Fruit fly (Drosophila melanogaster) whole organism: ENCODE results near the gene Ype.

Experiments used
- CG8478 ChIP-seq: fragments of >200 bp; optimal IDR thresholded peaks from 2 replicates; lab custom pipeline; 2018; ENCODE audit warnings: inconsistent platforms
- Dll ChIP-seq: fragments of >200 bp; optimal IDR thresholded peaks from 2 replicates; lab custom pipeline; 2017
- EcR ChIP-seq, 2 experiments: fragments of >200 bp; optimal IDR thresholded peaks; 2 replicates each; lab custom pipeline; 2017; ENCODE audit warnings: missing biosample characterization in 2 of 2, missing genetic modification characterization in 2 of 2, missing genetic modification reagents in 2 of 2
- pan ChIP-seq: fragments of >200 bp; optimal IDR thresholded peaks from 2 replicates; lab custom pipeline; 2017
- psq ChIP-seq: fragments of >200 bp; optimal IDR thresholded peaks from 2 replicates; lab custom pipeline; 2017
- usp ChIP-seq: fragments of >200 bp; optimal IDR thresholded peaks from 2 replicates; lab custom pipeline; 2017; ENCODE audit warnings: missing biosample characterization, missing genetic modification characterization, mixed read lengths

The Ype gene

DNA sequence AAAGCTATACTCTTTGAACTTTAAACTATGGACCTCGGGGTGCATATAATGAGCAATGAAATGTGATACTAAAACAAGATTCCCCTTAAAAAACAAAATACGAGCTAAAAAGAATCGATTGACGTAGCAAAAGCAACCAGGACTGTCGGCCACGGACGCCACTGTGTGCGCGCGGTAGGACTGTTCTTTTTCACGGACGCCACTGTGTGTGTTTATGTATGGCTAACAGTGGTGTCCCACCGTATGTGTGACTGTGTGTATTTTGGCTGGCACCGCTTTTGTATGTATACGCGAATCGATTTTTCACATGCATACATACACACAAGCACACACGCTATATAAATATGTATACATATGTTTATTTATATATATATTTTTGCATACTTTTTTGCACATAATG lies 3.4 kb downstream of the Ype start:
- TF ChIP-seq Dll: no peak
- TF ChIP-seq CG8478 (lab: Kevin White, UChicago): no peak
- TF ChIP-seq pan: no peak
- no peak for TF ChIP-seq psq (lab: Kevin White, UChicago)
- no peak for TF ChIP-seq EcR (GFP tag; optimal IDR thresholded peaks at IDR 0.05; lab: Kevin White, UChicago)
- TF ChIP-seq usp (GFP tag; lab: Kevin White, UChicago): no peak

DNA sequence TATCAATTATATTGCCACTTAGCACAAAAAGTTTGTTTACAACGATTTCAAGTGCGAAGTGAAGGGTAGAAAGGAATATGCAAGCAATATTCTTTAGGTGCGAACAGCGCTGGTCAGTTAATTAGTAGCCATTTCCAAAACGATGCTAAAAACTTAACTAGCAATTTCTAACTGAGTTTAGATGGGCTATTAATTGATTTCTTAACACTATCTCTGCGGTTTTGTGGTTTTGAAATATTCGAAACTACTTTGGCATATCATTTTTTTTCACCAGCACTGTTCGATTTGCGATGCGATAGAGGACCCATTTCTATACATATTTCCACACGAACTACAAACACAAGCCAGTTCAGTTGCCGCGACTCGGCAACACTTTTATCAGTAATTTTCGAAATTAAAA lies 10.7 kb downstream of the Ype start:
- TF ChIP-seq usp (GFP tag; lab: Kevin White, UChicago) (no peak), pan (no peak), Dll (no peak), CG8478 (lab: Kevin White, UChicago) (no peak), psq (lab: Kevin White, UChicago) (no peak), EcR (GFP tag; optimal IDR thresholded peaks at IDR 0.05; lab: Kevin White, UChicago) (no peak)

DNA sequence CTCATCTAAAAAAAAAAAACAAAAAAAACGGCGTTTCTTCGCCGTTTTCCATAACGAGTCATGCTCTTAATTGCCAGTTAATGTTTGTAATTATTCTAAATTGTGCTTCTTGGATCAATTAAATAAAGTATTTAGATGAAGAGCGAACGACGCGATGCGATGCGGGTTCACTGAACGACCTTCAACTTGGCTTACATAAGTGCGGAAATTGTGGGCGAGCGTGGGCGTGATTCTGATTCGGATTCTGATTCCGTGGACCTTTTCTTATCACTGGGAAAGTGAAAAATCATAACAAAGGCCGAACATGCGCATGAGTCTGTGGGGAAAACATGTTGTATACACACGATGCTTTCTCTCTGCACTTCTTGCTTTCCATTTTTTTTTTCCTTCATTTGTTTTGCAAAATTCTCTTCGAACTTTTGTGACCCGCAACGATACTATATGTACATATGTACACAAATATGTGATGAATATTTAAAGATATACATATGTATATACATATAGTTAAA lies 11.7 kb downstream of the Ype start:
- TF ChIP-seq psq (lab: Kevin White, UChicago) (no peak), Dll (no peak), EcR (GFP tag; optimal IDR thresholded peaks at IDR 0.05; lab: Kevin White, UChicago) (no peak), pan (no peak), CG8478 (lab: Kevin White, UChicago) (no peak), usp (GFP tag; lab: Kevin White, UChicago) (no peak)

DNA sequence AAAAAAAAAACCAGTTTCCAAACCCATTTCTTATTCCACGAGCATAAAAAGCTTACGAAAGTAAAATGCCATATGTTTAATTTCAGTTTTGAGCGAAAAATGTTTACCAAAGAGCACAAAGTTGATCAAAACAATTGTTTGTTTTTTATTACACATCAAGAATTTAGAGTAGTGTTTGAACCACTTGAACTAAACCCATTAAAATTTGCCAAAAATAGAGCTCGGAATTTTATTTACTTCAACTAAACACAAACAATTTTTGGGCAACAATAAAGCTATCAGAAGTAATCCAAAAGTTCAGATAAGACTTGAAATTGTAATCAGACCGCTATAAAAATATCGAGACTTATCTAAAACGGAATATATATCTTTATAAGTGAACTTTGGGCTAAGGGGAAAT lies 12.2 kb downstream of the Ype start:
- no peak for TF ChIP-seq EcR (GFP tag; optimal IDR thresholded peaks at IDR 0.05; lab: Kevin White, UChicago)

DNA sequence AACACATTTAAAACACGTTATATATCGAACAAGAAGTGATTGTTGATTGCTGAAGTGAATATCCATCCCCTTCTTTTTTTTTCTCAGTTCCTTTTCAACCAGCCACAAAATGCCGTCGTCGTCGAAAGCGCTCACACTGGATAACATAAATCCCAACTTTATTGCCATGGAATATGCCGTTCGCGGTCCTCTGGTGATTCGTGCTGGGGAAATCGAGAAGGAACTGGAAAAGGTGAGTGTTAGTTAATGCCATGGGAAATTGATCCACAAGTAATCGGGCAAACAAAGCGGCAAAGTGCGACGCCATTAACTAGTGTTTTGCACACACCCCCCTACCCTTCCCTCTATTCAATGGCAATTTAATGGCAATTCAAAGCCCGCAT lies 13.1 kb downstream of the Ype start:
- no peak for TF ChIP-seq Dll
- TF ChIP-seq CG8478 (lab: Kevin White, UChicago): no peak
- no peak for TF ChIP-seq pan
- no peak for TF ChIP-seq usp (GFP tag; lab: Kevin White, UChicago)
- no peak for TF ChIP-seq psq (lab: Kevin White, UChicago)
- TF ChIP-seq EcR (GFP tag; optimal IDR thresholded peaks at IDR 0.05; lab: Kevin White, UChicago): no peak

DNA sequence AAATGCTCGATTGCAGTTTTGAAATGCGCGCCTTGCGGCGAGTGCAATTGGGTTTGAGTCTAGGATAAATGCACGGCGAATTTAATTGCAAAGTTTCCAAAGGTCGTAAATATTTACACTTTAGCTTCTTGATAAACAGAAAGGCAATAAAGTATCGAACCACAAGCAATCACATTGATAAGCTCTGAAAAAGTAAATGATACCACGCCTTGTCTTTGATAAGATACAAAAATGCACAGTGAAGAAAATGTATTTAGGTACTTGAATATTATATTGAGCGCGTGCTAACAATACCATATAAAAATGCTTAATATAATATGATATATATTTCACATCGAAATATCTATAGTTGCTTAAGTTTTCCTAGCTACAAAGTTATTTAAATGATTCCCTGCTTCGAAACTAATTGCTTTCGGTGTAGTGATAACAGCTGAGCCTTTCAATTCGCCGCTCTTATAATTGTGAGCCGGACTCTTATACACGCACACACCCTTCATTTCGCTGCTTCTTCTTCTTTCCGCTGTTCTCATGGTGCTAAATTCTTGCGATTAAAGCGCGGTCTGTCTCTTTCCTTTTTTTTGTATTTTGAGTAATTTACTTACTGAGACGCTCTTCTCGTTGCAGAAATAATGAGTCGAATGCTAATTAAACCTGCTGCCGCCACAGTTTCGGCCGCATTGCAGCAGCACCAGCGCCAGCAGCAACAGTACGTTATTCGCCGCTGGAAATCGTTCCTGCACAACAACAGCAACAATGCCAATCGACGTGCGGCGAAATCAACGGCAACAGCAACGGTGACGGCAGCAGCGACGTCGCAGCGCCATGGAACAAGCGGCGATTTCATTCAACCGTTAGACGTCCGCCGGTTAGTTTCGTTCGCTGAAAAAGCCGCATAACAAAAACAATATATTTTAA lies 13.7 kb downstream of the Ype start:
- TF ChIP-seq Dll: no peak
- TF ChIP-seq pan: no peak
- no peak for TF ChIP-seq psq (lab: Kevin White, UChicago)
- TF ChIP-seq CG8478 (lab: Kevin White, UChicago): no peak
- no peak for TF ChIP-seq usp (GFP tag; lab: Kevin White, UChicago)
- no peak for TF ChIP-seq EcR (GFP tag; optimal IDR thresholded peaks at IDR 0.05; lab: Kevin White, UChicago)

DNA sequence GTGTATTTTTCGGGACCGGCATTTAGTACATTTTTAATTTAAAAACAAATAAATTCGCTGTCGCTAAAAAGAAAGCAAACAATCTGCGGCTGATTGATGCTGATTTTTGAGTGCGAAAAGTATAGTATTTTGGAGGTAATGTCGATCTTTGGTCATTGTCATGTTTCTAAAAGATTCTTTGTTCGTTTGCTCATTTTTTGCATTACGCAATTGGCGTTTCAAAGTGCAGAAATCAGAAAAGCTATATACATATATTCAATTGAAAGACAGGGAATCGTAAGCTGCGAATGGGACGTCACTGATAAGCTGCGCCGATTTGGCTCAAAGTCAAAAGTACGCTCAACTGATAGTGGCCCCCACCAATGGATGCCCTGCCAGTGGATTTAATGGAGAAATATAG lies 14.7 kb downstream of the Ype start:
- TF ChIP-seq Dll: no peak
- no peak for TF ChIP-seq usp (GFP tag; lab: Kevin White, UChicago)
- no peak for TF ChIP-seq EcR (GFP tag; optimal IDR thresholded peaks at IDR 0.05; lab: Kevin White, UChicago)
- no peak for TF ChIP-seq CG8478 (lab: Kevin White, UChicago)
- no peak for TF ChIP-seq psq (lab: Kevin White, UChicago)
- no peak for TF ChIP-seq pan

DNA sequence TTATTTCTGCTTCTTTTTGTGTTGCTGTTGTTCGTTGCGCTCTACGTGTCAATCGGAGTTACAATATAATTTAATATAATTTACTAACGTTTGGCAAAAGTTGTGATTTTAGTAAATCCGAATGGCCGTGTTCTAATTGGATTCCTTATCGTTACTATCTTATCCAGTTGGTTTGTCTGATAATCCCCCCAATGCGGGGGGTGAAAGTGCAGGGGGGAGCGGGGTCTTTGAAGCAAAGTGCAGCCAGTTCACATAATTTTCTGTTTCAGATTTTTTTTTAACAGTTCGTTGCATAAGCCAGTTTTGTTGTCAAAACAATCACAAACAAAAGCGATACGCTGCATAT lies 15.5 kb downstream of the Ype start:
- TF ChIP-seq Dll (no peak), psq (lab: Kevin White, UChicago) (no peak), CG8478 (lab: Kevin White, UChicago) (no peak), pan (no peak), usp (GFP tag; lab: Kevin White, UChicago) (no peak), EcR (GFP tag; optimal IDR thresholded peaks at IDR 0.05; lab: Kevin White, UChicago) (no peak)

DNA sequence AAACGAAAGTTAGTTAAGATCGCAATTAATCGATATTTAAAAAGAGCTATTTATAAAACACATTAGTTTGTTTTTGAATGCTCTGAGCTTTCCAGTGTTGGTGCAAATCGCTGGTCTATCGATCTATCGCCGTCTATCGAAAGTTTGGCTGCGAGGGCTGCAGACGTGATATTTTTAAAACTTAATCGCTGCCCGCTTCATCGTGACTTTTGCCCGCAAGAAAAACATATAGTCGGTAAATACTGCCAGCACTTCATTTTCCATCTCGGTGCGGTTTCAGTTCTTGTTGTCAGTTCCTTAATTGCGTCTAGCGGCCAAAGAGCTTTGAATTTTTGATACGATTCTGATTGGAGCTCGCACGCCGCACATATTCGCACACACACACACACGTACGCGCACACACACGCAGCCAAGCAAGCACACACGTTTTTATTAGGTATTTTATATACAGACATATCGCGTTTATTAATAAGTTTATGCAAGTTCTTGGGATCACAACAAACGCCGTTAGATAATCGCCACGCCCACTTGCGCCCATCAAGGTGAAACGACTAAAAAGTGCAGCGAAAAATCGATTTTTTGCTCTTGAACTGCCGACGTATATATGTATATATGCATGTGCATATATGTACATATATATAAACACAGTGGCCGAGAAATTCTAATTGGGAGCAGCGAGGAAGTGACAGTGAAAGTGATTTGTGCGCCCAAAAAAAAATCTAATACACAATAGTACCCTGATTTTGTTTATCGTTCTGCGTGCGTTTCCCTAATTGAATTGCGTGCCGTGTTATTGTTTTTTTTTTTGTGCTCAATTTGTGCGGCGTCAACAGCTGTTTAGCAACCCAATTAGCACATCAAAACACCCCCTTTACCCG lies 16.2 kb downstream of the Ype start:
- TF ChIP-seq usp (GFP tag; lab: Kevin White, UChicago) (no peak), psq (lab: Kevin White, UChicago) (no peak), EcR (GFP tag; optimal IDR thresholded peaks at IDR 0.05; lab: Kevin White, UChicago) (no peak), pan (no peak), Dll (no peak), CG8478 (lab: Kevin White, UChicago) (no peak)

DNA sequence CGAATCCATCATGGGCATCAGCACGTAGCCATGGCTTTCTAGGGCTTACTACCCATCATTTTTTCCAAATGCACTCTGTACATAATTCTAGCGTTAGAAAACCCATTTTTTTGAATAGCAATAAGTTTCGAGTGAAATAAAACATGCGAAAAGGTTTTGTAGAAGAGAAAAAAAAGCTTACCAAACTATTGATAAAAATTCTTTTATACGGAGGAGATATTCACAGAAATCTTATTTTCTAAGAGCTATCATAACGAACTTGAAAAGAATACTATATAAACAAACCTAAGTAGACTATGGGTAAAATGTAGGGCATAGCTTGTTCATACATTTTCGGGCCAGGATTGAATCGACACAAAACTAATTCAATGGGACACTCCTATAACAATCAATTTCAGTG lies 16.9 kb downstream of the Ype start, which contains the start of gene CG1640:
TSS of gene CG1640 (plus strand) at position 301 of the 400 bp plus-strand sequence.
- TF ChIP-seq psq (lab: Kevin White, UChicago): no peak

DNA sequence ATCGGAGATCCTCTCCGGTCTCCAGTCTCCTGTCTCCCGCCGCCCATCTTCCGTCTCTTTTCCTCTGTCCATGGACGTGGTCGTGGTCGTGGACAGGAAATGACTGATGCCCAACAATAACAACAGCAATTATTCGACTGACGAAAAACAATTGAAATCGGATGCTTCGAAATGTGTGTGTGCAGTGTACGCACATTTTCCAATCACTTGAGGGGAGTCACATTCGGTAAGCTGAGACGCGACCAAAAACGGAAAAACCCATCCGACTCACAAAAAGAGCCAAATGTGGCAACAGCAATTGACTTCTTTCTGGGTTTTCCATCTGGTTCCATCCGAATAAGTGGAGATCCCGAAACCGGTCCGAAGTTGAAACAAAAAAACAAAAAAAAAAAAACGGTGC lies 17.8 kb downstream of the Ype start:
- TF ChIP-seq Dll (no peak), usp (GFP tag; lab: Kevin White, UChicago) (no peak), pan (no peak), EcR (GFP tag; optimal IDR thresholded peaks at IDR 0.05; lab: Kevin White, UChicago) (no peak), CG8478 (lab: Kevin White, UChicago) (no peak), psq (lab: Kevin White, UChicago) (no peak)

DNA sequence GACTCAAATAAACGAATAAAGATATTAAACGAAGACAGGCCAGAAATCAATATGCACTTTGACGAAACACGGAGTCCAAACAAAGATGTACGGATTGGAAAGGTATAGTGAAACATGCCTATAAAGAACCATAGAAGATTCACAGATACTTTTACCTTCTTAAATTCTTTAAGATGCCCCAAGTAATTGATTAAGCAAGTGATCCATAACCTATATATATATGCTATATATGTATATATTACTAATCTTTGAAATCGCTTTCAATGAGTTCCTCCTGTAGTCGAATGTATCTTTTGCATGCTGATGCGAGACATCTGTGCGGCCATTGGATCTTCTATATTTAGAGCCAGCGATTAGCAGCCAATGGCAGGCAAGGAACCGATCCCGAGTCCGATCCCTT lies 19.1 kb downstream of the Ype start, which contains the start of gene dmrt11E:
TSS of gene dmrt11E (plus strand) at position 43 of the 400 bp plus-strand sequence.
- TF ChIP-seq pan (no peak), Dll (no peak), usp (GFP tag; lab: Kevin White, UChicago) (no peak), psq (lab: Kevin White, UChicago) (no peak), EcR (GFP tag; optimal IDR thresholded peaks at IDR 0.05; lab: Kevin White, UChicago) (no peak), CG8478 (lab: Kevin White, UChicago) (no peak)
